Worm (Caenorhabditis elegans) whole organism, L1 larva: ENCODE measurements around the gene ceh-76.

Source experiments
- C04F5.9 ChIP-seq: sonication (generic microtip); optimal IDR thresholded peaks from 2 replicates; lab custom pipeline; 2016; ENCODE audit warnings: missing genetic modification characterization, missing compliant biosample characterization
- C16A3.4 ChIP-seq: fragments of 150-350 bp; optimal IDR thresholded peaks from 2 replicates; lab custom pipeline; 2014; ENCODE audit warnings: missing biosample characterization, missing genetic modification characterization
- C34B4.2 ChIP-seq: sonication (generic microtip); optimal IDR thresholded peaks from 2 replicates; lab custom pipeline; 2017; ENCODE audit warnings: mild to moderate bottlenecking, missing genetic modification characterization, missing compliant biosample characterization
- F16B12.6 ChIP-seq: fragments of 150-350 bp; optimal IDR thresholded peaks from 2 replicates; lab custom pipeline; 2014; ENCODE audit warnings: missing biosample characterization, missing genetic modification characterization
- Y116A8C.19 ChIP-seq: sonication (generic microtip); optimal IDR thresholded peaks from 2 replicates; lab custom pipeline; 2016; ENCODE audit warnings: missing compliant biosample characterization, missing genetic modification characterization, borderline replicate concordance
- aha-1 ChIP-seq: fragments of 150-350 bp; optimal IDR thresholded peaks from 2 replicates; lab custom pipeline; 2014; ENCODE audit warnings: missing biosample characterization, missing genetic modification characterization
- alr-1 ChIP-seq: fragments of 200-800 bp; sonication (Bioruptor generic); optimal IDR thresholded peaks from 2 replicates; lab custom pipeline; 2018; ENCODE audit warnings: borderline replicate concordance, mild to moderate bottlenecking, missing genetic modification characterization, missing compliant biosample characterization
- ama-1 ChIP-seq: fragments of 150-350 bp; optimal IDR thresholded peaks from 2 replicates; lab custom pipeline; 2014
- blmp-1 ChIP-seq: fragments of 150-350 bp; optimal IDR thresholded peaks from 2 replicates; lab custom pipeline; 2014; ENCODE audit warnings: missing biosample characterization, missing genetic modification characterization
- ceh-82 ChIP-seq, 3 experiments: fragments of 150-350 bp in 1 of 3; sonication (generic microtip) in 2 of 3; optimal IDR thresholded peaks; 2 replicates each; lab custom pipeline; 2014 to 2017; ENCODE audit warnings: missing biosample characterization in 3 of 3, missing genetic modification characterization in 3 of 3
- dpl-1 ChIP-seq, 3 experiments: fragments of 150-350 bp in 2 of 3; sonication (generic microtip) in 1 of 3; optimal IDR thresholded peaks; 2 replicates each; lab custom pipeline; 2014 to 2017; ENCODE audit warnings: missing biosample characterization in 3 of 3, missing genetic modification characterization in 3 of 3, missing genetic modification reagents in 3 of 3
- dsc-1 ChIP-seq: sonication (generic microtip); optimal IDR thresholded peaks from 2 replicates; lab custom pipeline; 2016; ENCODE audit warnings: mild to moderate bottlenecking, missing genetic modification characterization, missing compliant biosample characterization
- efl-1 ChIP-seq, 4 experiments: fragments of 150-350 bp; optimal IDR thresholded peaks in 3 of 4; peaks in 1 of 4; 1 replicate in 1 of 4; 2 replicates in 3 of 4; lab custom pipeline; 2014; ENCODE audit warnings: missing biosample characterization in 2 of 4, missing genetic modification characterization in 2 of 4, missing genetic modification reagents in 2 of 4
- egl-27 ChIP-seq, 2 experiments: fragments of 150-350 bp in 1 of 2; sonication (generic microtip); optimal IDR thresholded peaks; 3 replicates each; lab custom pipeline; 2017 to 2018; ENCODE audit warnings: missing biosample characterization in 2 of 2, missing genetic modification characterization in 2 of 2, missing genetic modification reagents in 2 of 2
- elt-3 ChIP-seq, 6 experiments: fragments of 150-350 bp in 1 of 6; sonication (generic microtip); optimal IDR thresholded peaks; 2 replicates each; lab custom pipeline; 2017 to 2018; ENCODE audit warnings: missing biosample characterization in 6 of 6, missing genetic modification characterization in 6 of 6, inconsistent platforms in 1 of 6
- fkh-10 ChIP-seq: sonication (generic microtip); optimal IDR thresholded peaks from 2 replicates; lab custom pipeline; 2017; ENCODE audit warnings: missing biosample characterization, missing genetic modification reagents, missing genetic modification characterization
- fkh-8 ChIP-seq: sonication (generic microtip); optimal IDR thresholded peaks from 2 replicates; lab custom pipeline; 2016; ENCODE audit warnings: mild to moderate bottlenecking, missing genetic modification characterization, missing compliant biosample characterization
- fos-1 ChIP-seq: fragments of 150-350 bp; optimal IDR thresholded peaks from 2 replicates; lab custom pipeline; 2014; ENCODE audit warnings: missing biosample characterization, missing genetic modification characterization
- grh-1 ChIP-seq: fragments of 200-800 bp; sonication (Bioruptor generic); IDR thresholded peaks from 2 replicates; pipeline ENCODE4 v1.3.6; 2022; ENCODE audit warnings: missing genetic modification reagents, missing genetic modification characterization, missing compliant biosample characterization
- jun-1 ChIP-seq: fragments of 150-350 bp; optimal IDR thresholded peaks from 2 replicates; lab custom pipeline; 2014; ENCODE audit warnings: missing biosample characterization, missing genetic modification reagents, missing genetic modification characterization
- lin-14 ChIP-seq: fragments of 200-800 bp; sonication (Bioruptor generic); optimal IDR thresholded peaks from 2 replicates; lab custom pipeline; 2018; ENCODE audit warnings: mild to moderate bottlenecking, missing genetic modification characterization, moderate library complexity, missing compliant biosample characterization
- lin-35 ChIP-seq, 2 experiments: fragments of 150-350 bp; optimal IDR thresholded peaks; 2 replicates each; lab custom pipeline; 2014; ENCODE audit warnings: missing biosample characterization in 2 of 2, missing genetic modification characterization in 2 of 2, missing genetic modification reagents in 2 of 2
- lin-39 ChIP-seq: fragments of 150-350 bp; optimal IDR thresholded peaks from 2 replicates; lab custom pipeline; 2014; ENCODE audit warnings: missing biosample characterization, missing genetic modification reagents, missing genetic modification characterization
- lsy-2 ChIP-seq, 2 experiments: fragments of 150-350 bp; optimal IDR thresholded peaks; 2 replicates each; lab custom pipeline; 2014; ENCODE audit warnings: missing biosample characterization in 2 of 2, missing genetic modification characterization in 2 of 2
- mep-1 ChIP-seq: fragments of 150-350 bp; optimal IDR thresholded peaks from 2 replicates; lab custom pipeline; 2014; ENCODE audit warnings: missing biosample characterization, missing genetic modification characterization
- nhr-19 ChIP-seq: fragments of 200-800 bp; sonication (Bioruptor generic); conservative IDR thresholded peaks from 2 replicates; pipeline ENCODE4 v1.3.6; 2022; ENCODE audit warnings: missing genetic modification characterization, missing compliant biosample characterization
- nhr-20 ChIP-seq: sonication (generic microtip); optimal IDR thresholded peaks from 2 replicates; lab custom pipeline; 2016; ENCODE audit warnings: mild to moderate bottlenecking, missing genetic modification characterization, missing compliant biosample characterization
- nhr-47 ChIP-seq: sonication (generic microtip); optimal IDR thresholded peaks from 2 replicates; lab custom pipeline; 2016; ENCODE audit warnings: mild to moderate bottlenecking, missing genetic modification characterization, moderate library complexity, missing compliant biosample characterization
- nhr-71 ChIP-seq: sonication (generic microtip); optimal IDR thresholded peaks from 2 replicates; lab custom pipeline; 2016; ENCODE audit warnings: mild to moderate bottlenecking, missing genetic modification characterization, moderate library complexity, missing compliant biosample characterization
- nhr-85 ChIP-seq: sonication (generic microtip); peaks from one replicate; lab custom pipeline; 2016; ENCODE audit warnings: missing genetic modification characterization, inconsistent platforms, missing compliant biosample characterization
- pag-3 ChIP-seq: sonication (generic microtip); optimal IDR thresholded peaks from 2 replicates; lab custom pipeline; 2017; ENCODE audit warnings: missing genetic modification characterization, mild to moderate bottlenecking, missing compliant biosample characterization, antibody characterized with exemption, borderline replicate concordance; ENCODE audit not compliant: insufficient read depth
- pax-3 ChIP-seq: fragments of 200-800 bp; sonication (Bioruptor generic); optimal IDR thresholded peaks from 2 replicates; lab custom pipeline; 2018; ENCODE audit warnings: mild to moderate bottlenecking, missing genetic modification characterization, moderate library complexity, missing compliant biosample characterization
- pqm-1 ChIP-seq: sonication (generic microtip); optimal IDR thresholded peaks from 3 replicates; lab custom pipeline; 2017; ENCODE audit warnings: missing biosample characterization, missing genetic modification characterization
- rnt-1 ChIP-seq: sonication (generic microtip); optimal IDR thresholded peaks from 2 replicates; lab custom pipeline; 2016; ENCODE audit warnings: mild to moderate bottlenecking, missing genetic modification characterization, moderate library complexity, missing compliant biosample characterization
- skn-1 ChIP-seq: fragments of 150-350 bp; optimal IDR thresholded peaks from 2 replicates; lab custom pipeline; 2014; ENCODE audit warnings: missing biosample characterization, missing genetic modification characterization
- snpc-4 ChIP-seq: fragments of 150-350 bp; optimal IDR thresholded peaks from 2 replicates; lab custom pipeline; 2014; ENCODE audit warnings: missing biosample characterization, missing genetic modification characterization
- sptf-1 ChIP-seq: fragments of 150-350 bp; optimal IDR thresholded peaks from 2 replicates; lab custom pipeline; 2014; ENCODE audit warnings: missing biosample characterization, missing genetic modification characterization
- swsn-7 ChIP-seq: sonication (generic microtip); optimal IDR thresholded peaks from 2 replicates; lab custom pipeline; 2016; ENCODE audit warnings: missing genetic modification characterization, missing compliant biosample characterization
- tbx-2 ChIP-seq: sonication (generic microtip); optimal IDR thresholded peaks from 2 replicates; lab custom pipeline; 2016; ENCODE audit warnings: missing genetic modification characterization, missing compliant biosample characterization
- unc-130 ChIP-seq: fragments of 150-350 bp; optimal IDR thresholded peaks from 2 replicates; lab custom pipeline; 2017; ENCODE audit warnings: missing biosample characterization, missing genetic modification characterization, inconsistent platforms
- unc-86 ChIP-seq: sonication (generic microtip); optimal IDR thresholded peaks from 2 replicates; lab custom pipeline; 2016; ENCODE audit warnings: missing genetic modification characterization, missing compliant biosample characterization
- zip-4 ChIP-seq: fragments of 200-800 bp; sonication (Bioruptor generic); optimal IDR thresholded peaks from 2 replicates; lab custom pipeline; 2018; ENCODE audit warnings: mild to moderate bottlenecking, missing genetic modification characterization, moderate library complexity, missing compliant biosample characterization
- ztf-4 ChIP-seq: fragments of 150-350 bp; optimal IDR thresholded peaks from 2 replicates; lab custom pipeline; 2014; ENCODE audit warnings: missing biosample characterization, missing genetic modification characterization

The ceh-76 gene

DNA sequence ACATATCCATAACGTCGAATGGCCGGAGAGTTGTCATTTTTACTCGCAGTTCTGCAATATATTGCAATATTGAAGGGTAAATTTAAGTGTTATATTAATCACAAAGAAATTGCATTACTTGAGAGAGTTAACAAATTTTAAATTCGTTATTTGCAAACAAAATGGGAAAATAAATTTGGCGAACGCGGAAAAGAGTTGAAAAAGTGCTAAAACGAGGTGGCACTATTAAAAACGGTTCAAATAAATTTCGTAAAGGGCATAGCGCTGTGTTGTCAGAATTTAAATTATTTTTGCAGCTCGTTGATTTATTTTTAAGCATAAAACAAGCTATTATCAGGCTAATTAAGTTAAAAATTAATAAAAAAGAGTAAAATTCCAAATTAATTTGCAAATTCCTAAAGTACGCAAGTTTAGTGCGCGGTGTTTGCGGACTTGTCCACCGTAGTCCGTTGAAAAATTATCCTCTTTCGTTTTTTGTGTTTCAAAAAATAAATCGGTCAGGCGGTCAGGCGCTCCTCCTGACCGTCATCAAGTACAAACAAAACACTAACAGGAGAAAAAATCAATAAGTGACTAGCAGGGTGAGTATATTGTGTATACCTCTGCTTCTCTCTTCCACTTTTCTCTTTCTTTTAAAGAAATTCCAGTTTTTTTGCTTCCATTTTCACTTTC, 11.0 kb downstream of the ceh-76 start, which contains the start of the genes natb-1 and abhd-12 (continued):
- TF ChIP-seq C04F5.9 (tag; lab: Kevin White, UChicago) (no peak), unc-86 (tag; lab: Kevin White, UChicago) (no peak), nhr-71 (tag; lab: Kevin White, UChicago) (peak; percentile 47), swsn-7 (tag; lab: Kevin White, UChicago) (peak; percentile 27), nhr-85 (tag; lab: Kevin White, UChicago) (peak; percentile 69), efl-1 (optimal IDR thresholded peaks at IDR 0.05; lab: Kevin White, UChicago) (peak; percentile 39 to 43), efl-1 (GFP tag; optimal IDR thresholded peaks at IDR 0.05 in 1 of 2; lab: Kevin White, UChicago) (peak; percentile 59 to 94), jun-1 (no peak), tbx-2 (tag; lab: Kevin White, UChicago) (peak; percentile 19), ceh-82 (tag; optimal IDR thresholded peaks at IDR 0.05; lab: Kevin White, UChicago) (peak in 1 of 3 experiments; percentile 30), skn-1 (tag; lab: Kevin White, UChicago) (peak; percentile 31), C16A3.4 (tag; lab: Kevin White, UChicago) (peak; percentile 44)

DNA sequence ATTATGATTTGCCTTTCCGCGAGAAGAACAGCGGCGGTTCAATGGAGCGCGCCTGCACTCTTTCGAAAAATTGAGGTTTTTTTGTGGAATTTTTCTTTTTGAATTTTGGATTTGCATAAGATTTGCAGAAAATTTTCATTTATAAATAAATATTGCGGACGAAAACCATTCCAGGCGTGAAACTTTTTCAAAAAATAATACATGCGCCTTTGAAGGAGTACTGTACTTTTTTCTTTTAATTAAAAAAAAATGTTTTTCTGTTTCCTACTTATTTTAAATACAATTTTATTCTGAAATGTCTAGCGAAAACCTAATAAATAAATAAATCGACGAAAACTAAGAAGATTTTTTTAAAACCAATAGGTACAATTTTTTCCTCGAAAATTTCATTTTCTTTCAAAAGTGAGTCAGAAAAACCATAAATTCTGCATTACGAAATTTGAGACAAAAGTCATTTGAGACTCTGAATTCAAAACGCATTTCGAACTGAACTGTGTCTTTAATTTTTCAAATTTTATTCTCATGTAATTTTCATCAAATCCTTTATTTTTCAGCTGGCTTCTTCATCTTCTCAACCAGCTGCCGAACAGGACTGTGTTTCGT, 13.4 kb downstream of the ceh-76 start, which contains the start of gene F26D11.1:
TSS of gene F26D11.1 (plus strand) at position 553 of the 603 bp plus-strand sequence.
- TF ChIP-seq lin-35 (GFP tag; optimal IDR thresholded peaks at IDR 0.05; lab: Kevin White, UChicago) (peak in 1 of 2 experiments; percentile 8), pag-3 (no peak), efl-1 (optimal IDR thresholded peaks at IDR 0.05; lab: Kevin White, UChicago) (no peak), efl-1 (GFP tag; optimal IDR thresholded peaks at IDR 0.05 in 1 of 2; lab: Kevin White, UChicago) (no peak), pqm-1 (tag; lab: Kevin White, UChicago) (no peak), Y116A8C.19 (tag; lab: Kevin White, UChicago) (no peak), dpl-1 (GFP tag; optimal IDR thresholded peaks at IDR 0.05; lab: Kevin White, UChicago) (peak in 1 of 3 experiments; percentile 3), snpc-4 (tag; lab: Kevin White, UChicago) (no peak), lin-39 (tag; lab: Kevin White, UChicago) (no peak), nhr-20 (no peak), pax-3 (tag; lab: Kevin White, UChicago) (no peak), blmp-1 (tag; lab: Kevin White, UChicago) (no peak), alr-1 (tag; lab: Kevin White, UChicago) (no peak), nhr-19 (GFP tag; lab: Robert Waterston, UW) (no peak), ama-1 (lab: Kevin White, UChicago) (no peak), elt-3 (tag; optimal IDR thresholded peaks at IDR 0.05; lab: Kevin White, UChicago) (peak in 1 of 6 experiments; percentile 16), ztf-4 (no peak), fos-1 (no peak)

DNA sequence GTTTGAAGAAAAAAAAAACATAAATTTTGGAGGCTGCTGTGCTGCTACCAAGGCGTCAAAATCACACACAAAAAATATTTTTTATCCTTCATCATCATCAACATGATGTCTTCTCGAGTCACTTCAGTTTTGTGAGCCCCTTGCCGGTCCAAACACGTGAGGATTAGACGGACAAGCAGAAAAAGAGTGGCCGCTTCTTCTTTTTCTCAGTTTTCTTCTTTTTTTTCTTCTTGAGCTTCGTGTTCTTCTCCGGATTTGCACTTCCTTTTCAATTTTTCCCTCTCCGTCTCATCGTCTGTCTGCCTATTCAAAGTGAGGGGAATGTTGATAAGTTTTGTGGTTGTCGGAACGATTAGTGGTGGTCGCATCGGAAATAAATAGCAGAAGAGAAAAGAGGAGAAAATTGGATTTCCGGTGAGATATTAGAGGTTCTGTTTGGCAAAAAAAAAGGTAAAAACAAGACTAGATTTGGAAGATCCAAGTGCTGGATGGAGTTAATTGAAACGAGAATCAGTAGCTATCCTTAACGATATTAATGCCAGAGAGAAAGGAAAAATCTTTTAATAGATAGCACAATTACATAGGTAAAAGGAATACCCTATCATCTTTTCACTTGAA, 14.0 kb downstream of the ceh-76 start:
- no peak for TF ChIP-seq alr-1 (tag; lab: Kevin White, UChicago)
- no peak for TF ChIP-seq zip-4 (GFP tag; lab: Kevin White, UChicago)
- peak; percentile 18 to 42 for TF ChIP-seq lsy-2 (tag; optimal IDR thresholded peaks at IDR 0.05; lab: Kevin White, UChicago)
- TF ChIP-seq C34B4.2 (tag; lab: Kevin White, UChicago) = no peak
- TF ChIP-seq dpl-1 (GFP tag; optimal IDR thresholded peaks at IDR 0.05; lab: Kevin White, UChicago) = peak in 1 of 3 experiments; percentile 1
- no peak for TF ChIP-seq grh-1 (GFP tag; lab: Robert Waterston, UW)
- no peak for TF ChIP-seq pqm-1 (tag; lab: Kevin White, UChicago)
- no peak for TF ChIP-seq sptf-1 (tag; lab: Kevin White, UChicago)
- no peak for TF ChIP-seq efl-1 (optimal IDR thresholded peaks at IDR 0.05; lab: Kevin White, UChicago)
- TF ChIP-seq efl-1 (GFP tag; optimal IDR thresholded peaks at IDR 0.05 in 1 of 2; lab: Kevin White, UChicago) = peak in 1 of 2 experiments; percentile 48
- TF ChIP-seq mep-1 (tag; lab: Kevin White, UChicago) = peak; percentile 32
- peak; percentile 26 for TF ChIP-seq dsc-1 (tag; lab: Kevin White, UChicago)
- peak; percentile 18 for TF ChIP-seq skn-1 (tag; lab: Kevin White, UChicago)
- peak in 1 of 2 experiments; percentile 2 for TF ChIP-seq egl-27 (tag; optimal IDR thresholded peaks at IDR 0.05; lab: Kevin White, UChicago)
- TF ChIP-seq fkh-10 (GFP tag; lab: Kevin White, UChicago) = peak; percentile 65
- no peak for TF ChIP-seq unc-130 (tag; lab: Kevin White, UChicago)
- no peak for TF ChIP-seq jun-1
- peak; percentile 4 for TF ChIP-seq nhr-47 (tag; lab: Kevin White, UChicago)
- peak; percentile 89 for TF ChIP-seq lin-14 (GFP tag; lab: Kevin White, UChicago)
- no peak for TF ChIP-seq F16B12.6 (tag; lab: Kevin White, UChicago)
- TF ChIP-seq pag-3 = no peak
- peak; percentile 10 for TF ChIP-seq fkh-8 (tag; lab: Kevin White, UChicago)
- peak; percentile 46 for TF ChIP-seq blmp-1 (tag; lab: Kevin White, UChicago)
- TF ChIP-seq aha-1 (tag; lab: Kevin White, UChicago) = no peak
- peak; percentile 24 for TF ChIP-seq nhr-71 (tag; lab: Kevin White, UChicago)
- TF ChIP-seq pax-3 (tag; lab: Kevin White, UChicago) = no peak
- TF ChIP-seq rnt-1 (tag; lab: Kevin White, UChicago) = peak; percentile 8
